Worm (Caenorhabditis elegans): ENCODE results near the gene clip-1.

DNA sequence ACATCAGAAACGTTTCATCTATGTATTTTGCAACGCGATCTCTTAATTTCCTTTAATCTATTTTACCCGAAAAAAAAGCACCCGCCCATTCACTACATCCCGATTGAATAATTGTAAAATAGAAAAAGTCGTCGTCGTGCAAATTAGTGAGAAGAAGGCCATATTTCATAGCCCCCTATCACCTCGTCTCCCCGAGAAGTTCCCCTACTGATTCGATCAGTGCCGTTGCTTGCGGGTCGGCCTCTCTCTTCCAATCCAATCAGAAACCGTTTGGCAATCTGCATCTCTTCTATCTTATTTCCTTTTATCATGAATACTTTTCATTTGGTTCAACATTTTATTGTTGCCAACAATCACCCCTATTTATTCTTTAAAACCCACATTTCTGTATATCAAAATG lies 30.3 kb upstream of the clip-1 start:
- TF ChIP-seq elt-3 (tag; optimal IDR thresholded peaks at IDR 0.05) (no peak), nhr-237 (tag; optimal IDR thresholded peaks at IDR 0.05) (no peak), lin-11 (tag; optimal IDR thresholded peaks at IDR 0.05) (no peak), nhr-23 (tag; optimal IDR thresholded peaks at IDR 0.05) (no peak), ama-1 (optimal IDR thresholded peaks at IDR 0.05) (no peak), nhr-12 (tag; optimal IDR thresholded peaks at IDR 0.05) (no peak), lin-13 (GFP tag; optimal IDR thresholded peaks at IDR 0.05) (no peak), snpc-4 (tag; optimal IDR thresholded peaks at IDR 0.05) (no peak), lin-39 (tag; optimal IDR thresholded peaks at IDR 0.05) (no peak), Y55F3AM.14 (GFP tag; optimal IDR thresholded peaks at IDR 0.05) (no peak), skn-1 (tag; optimal IDR thresholded peaks at IDR 0.05) (no peak), nhr-11 (tag; optimal IDR thresholded peaks at IDR 0.05) (no peak), nhr-10 (tag; optimal IDR thresholded peaks at IDR 0.05) (no peak), crh-2 (tag; optimal IDR thresholded peaks at IDR 0.05) (no peak)

Data from whole organism, L2 larva.